Fruit fly (Drosophila melanogaster) whole organism, adult: ENCODE data around the gene simj.

Experiments used
- CG11617 ChIP-seq: fragments of 200-800 bp; sonication (Bioruptor generic); optimal IDR thresholded peaks from 2 replicates; lab custom pipeline; 2017; ENCODE audit warnings: mild to moderate bottlenecking, missing biosample characterization, missing genetic modification reagents, missing genetic modification characterization
- CG12768 ChIP-seq: fragments of 200-800 bp; sonication (Bioruptor generic); optimal IDR thresholded peaks from 2 replicates; lab custom pipeline; 2017; ENCODE audit warnings: missing biosample characterization, missing genetic modification characterization, mild to moderate bottlenecking, moderate library complexity, missing genetic modification reagents
- CG14711 ChIP-seq: fragments of 200-800 bp; sonication (Bioruptor generic); optimal IDR thresholded peaks from 2 replicates; lab custom pipeline; 2018; ENCODE audit warnings: missing biosample characterization, mild to moderate bottlenecking, missing genetic modification characterization, moderate library complexity
- CG1620 ChIP-seq: fragments of 200-800 bp; sonication (Bioruptor generic); optimal IDR thresholded peaks from 2 replicates; lab custom pipeline; 2016; ENCODE audit warnings: missing biosample characterization, missing genetic modification characterization
- CG33017 ChIP-seq: fragments of 200-800 bp; sonication (Bioruptor generic); optimal IDR thresholded peaks from 2 replicates; lab custom pipeline; 2018; ENCODE audit warnings: missing biosample characterization, mild to moderate bottlenecking, missing genetic modification characterization, moderate library complexity
- CG5204 ChIP-seq: fragments of 200-800 bp; sonication (Bioruptor generic); optimal IDR thresholded peaks from 2 replicates; lab custom pipeline; 2016; ENCODE audit warnings: missing biosample characterization, missing genetic modification characterization
- CG7045 ChIP-seq: fragments of 200-800 bp; sonication (Bioruptor generic); optimal IDR thresholded peaks from 2 replicates; lab custom pipeline; 2017; ENCODE audit warnings: missing biosample characterization, mild to moderate bottlenecking, missing genetic modification characterization
- CG7101 ChIP-seq: fragments of 200-800 bp; sonication (Bioruptor generic); optimal IDR thresholded peaks from 2 replicates; lab custom pipeline; 2018; ENCODE audit warnings: missing biosample characterization, mild to moderate bottlenecking, missing genetic modification characterization, moderate library complexity
- Clk ChIP-seq: fragments of 200-800 bp; sonication (Bioruptor generic); optimal IDR thresholded peaks from 2 replicates; lab custom pipeline; 2017; ENCODE audit warnings: missing biosample characterization, missing genetic modification characterization
- Crg-1 ChIP-seq: fragments of 200-800 bp; sonication (Bioruptor generic); optimal IDR thresholded peaks from 2 replicates; lab custom pipeline; 2016; ENCODE audit warnings: missing biosample characterization, missing genetic modification characterization
- Hr96 ChIP-seq: fragments of 200-800 bp; sonication (Bioruptor generic); optimal IDR thresholded peaks from 2 replicates; lab custom pipeline; 2016; ENCODE audit warnings: missing biosample characterization, missing genetic modification characterization
- Mnt ChIP-seq: fragments of 200-800 bp; sonication (Bioruptor generic); optimal IDR thresholded peaks from 2 replicates; lab custom pipeline; 2016; ENCODE audit warnings: missing biosample characterization, mild to moderate bottlenecking, missing genetic modification characterization
- bab1 ChIP-seq: fragments of 200-800 bp; sonication (Bioruptor generic); optimal IDR thresholded peaks from 3 replicates; lab custom pipeline; 2019; ENCODE audit warnings: missing biosample characterization, mild to moderate bottlenecking, missing genetic modification characterization, moderate library complexity
- cic ChIP-seq: fragments of 200-800 bp; sonication (Bioruptor generic); optimal IDR thresholded peaks from 2 replicates; lab custom pipeline; 2017; ENCODE audit warnings: missing biosample characterization, mild to moderate bottlenecking, missing genetic modification characterization, moderate library complexity
- cnc ChIP-seq, 2 experiments: fragments of >200 bp; optimal IDR thresholded peaks; 2 replicates each; lab custom pipeline; 2017
- kay ChIP-seq: fragments of 200-800 bp; sonication (Bioruptor generic); peaks from one replicate; lab custom pipeline; 2016; ENCODE audit warnings: missing biosample characterization, missing genetic modification characterization, borderline replicate concordance
- ovo ChIP-seq: fragments of 200-800 bp; sonication (Bioruptor generic); optimal IDR thresholded peaks from 2 replicates; lab custom pipeline; 2016; ENCODE audit warnings: missing biosample characterization, missing genetic modification characterization
- pad ChIP-seq: fragments of 200-800 bp; sonication (Bioruptor generic); optimal IDR thresholded peaks from 3 replicates; lab custom pipeline; 2017; ENCODE audit warnings: missing biosample characterization, missing genetic modification characterization, mild to moderate bottlenecking, moderate library complexity, missing genetic modification reagents
- tj ChIP-seq: fragments of 200-800 bp; sonication (Bioruptor generic); optimal IDR thresholded peaks from 3 replicates; lab custom pipeline; 2017; ENCODE audit warnings: missing biosample characterization, mild to moderate bottlenecking, missing genetic modification characterization, moderate library complexity
- toe ChIP-seq: fragments of 200-800 bp; sonication (Bioruptor generic); optimal IDR thresholded peaks from 2 replicates; lab custom pipeline; 2016; ENCODE audit warnings: missing biosample characterization, missing genetic modification characterization

simj gene

DNA sequence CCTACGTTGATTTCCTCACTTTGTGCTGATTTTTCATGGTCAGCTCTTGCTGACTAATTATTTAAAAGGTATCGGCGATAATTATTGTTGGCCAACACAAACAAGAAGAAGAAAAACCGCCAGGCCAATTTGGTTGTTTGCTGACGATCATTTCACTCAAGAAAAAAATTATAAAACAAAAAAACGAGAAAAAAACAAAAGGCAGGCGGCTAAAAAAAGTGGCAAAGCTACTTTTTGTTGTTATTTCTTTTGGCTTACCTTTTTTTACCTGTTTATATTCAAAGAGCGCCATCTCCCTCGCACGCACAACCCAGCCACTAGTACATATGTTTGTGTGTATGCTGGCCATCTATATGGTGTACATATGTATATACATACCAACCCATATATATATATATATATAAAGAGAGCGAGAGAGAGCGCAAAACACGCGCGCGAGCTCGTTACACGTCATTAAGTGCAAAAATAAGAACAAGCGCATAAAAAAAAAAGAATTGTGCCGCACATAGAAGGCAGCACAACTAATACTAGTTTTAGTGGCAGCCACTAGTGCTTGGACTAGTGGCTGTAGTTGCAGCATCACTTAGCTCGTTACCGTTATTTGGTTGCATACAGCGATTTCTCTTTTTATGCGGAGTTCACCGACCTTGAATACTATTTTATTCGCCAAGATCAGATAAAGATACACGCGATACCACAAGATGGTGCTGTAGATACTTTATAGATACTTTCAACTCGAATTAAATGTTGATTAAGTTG is 11.3 kb downstream of the simj start:
- peak; percentile 67 for TF ChIP-seq kay (GFP tag; lab: Kevin White, UChicago)
- TF ChIP-seq bab1 (GFP tag; lab: Kevin White, UChicago), result no peak
- no peak for TF ChIP-seq pad
- no peak for TF ChIP-seq CG12768 (GFP tag; lab: Kevin White, UChicago)
- TF ChIP-seq ovo (GFP tag; lab: Kevin White, UChicago), result no peak
- TF ChIP-seq tj (GFP tag; lab: Kevin White, UChicago), result peak; percentile 98
- no peak for TF ChIP-seq CG14711 (tag; lab: Kevin White, UChicago)
- no peak for TF ChIP-seq Crg-1 (GFP tag; lab: Kevin White, UChicago)
- no peak for TF ChIP-seq Mnt
- no peak for TF ChIP-seq CG5204
- TF ChIP-seq CG11617 (GFP tag; lab: Kevin White, UChicago), result peak; percentile 5
- no peak for TF ChIP-seq toe (GFP tag; lab: Kevin White, UChicago)
- TF ChIP-seq CG33017, result no peak
- no peak for TF ChIP-seq cic (GFP tag; lab: Kevin White, UChicago)
- no peak for TF ChIP-seq CG7101
- no peak for TF ChIP-seq Hr96
- TF ChIP-seq CG1620 (GFP tag; lab: Kevin White, UChicago), result no peak
- no peak for TF ChIP-seq CG7045 (GFP tag; lab: Kevin White, UChicago)

- no peak for TF ChIP-seq cic (GFP tag; lab: Kevin White, UChicago)
- no peak for TF ChIP-seq toe (GFP tag; lab: Kevin White, UChicago)
- no peak for TF ChIP-seq CG7045 (GFP tag; lab: Kevin White, UChicago)
- TF ChIP-seq CG11617 (GFP tag; lab: Kevin White, UChicago), result no peak
- no peak for TF ChIP-seq CG12768 (GFP tag; lab: Kevin White, UChicago)
- peak; percentile 20 for TF ChIP-seq kay (GFP tag; lab: Kevin White, UChicago)
- TF ChIP-seq CG14711 (tag; lab: Kevin White, UChicago), result no peak
- TF ChIP-seq Hr96, result no peak
These were observed 13.3 kb downstream of the simj start for dm6 chr3L:10677816-10678215.

- TF ChIP-seq pad (peak; percentile 83), tj (GFP tag; lab: Kevin White, UChicago) (peak; percentile 78), CG11617 (GFP tag; lab: Kevin White, UChicago) (peak; percentile 95), cnc (optimal IDR thresholded peaks at IDR 0.05; lab: Kevin White, UChicago) (no peak), bab1 (GFP tag; lab: Kevin White, UChicago) (peak; percentile 96), Hr96 (peak; percentile 89), toe (GFP tag; lab: Kevin White, UChicago) (peak; percentile 86), CG12768 (GFP tag; lab: Kevin White, UChicago) (peak; percentile 89), CG14711 (tag; lab: Kevin White, UChicago) (peak; percentile 82), CG7045 (GFP tag; lab: Kevin White, UChicago) (peak; percentile 96), CG33017 (peak; percentile 96), CG1620 (GFP tag; lab: Kevin White, UChicago) (peak; percentile 72), cic (GFP tag; lab: Kevin White, UChicago) (peak; percentile 48), CG5204 (peak; percentile 94), Mnt (peak; percentile 75), kay (GFP tag; lab: Kevin White, UChicago) (no peak), CG7101 (peak; percentile 95), ovo (GFP tag; lab: Kevin White, UChicago) (peak; percentile 78), Crg-1 (GFP tag; lab: Kevin White, UChicago) (peak; percentile 78), Clk (GFP tag; lab: Kevin White, UChicago) (peak; percentile 85)
These were observed 14.1 kb downstream of the simj start for dm6 chr3L:10678545-10679067.

DNA sequence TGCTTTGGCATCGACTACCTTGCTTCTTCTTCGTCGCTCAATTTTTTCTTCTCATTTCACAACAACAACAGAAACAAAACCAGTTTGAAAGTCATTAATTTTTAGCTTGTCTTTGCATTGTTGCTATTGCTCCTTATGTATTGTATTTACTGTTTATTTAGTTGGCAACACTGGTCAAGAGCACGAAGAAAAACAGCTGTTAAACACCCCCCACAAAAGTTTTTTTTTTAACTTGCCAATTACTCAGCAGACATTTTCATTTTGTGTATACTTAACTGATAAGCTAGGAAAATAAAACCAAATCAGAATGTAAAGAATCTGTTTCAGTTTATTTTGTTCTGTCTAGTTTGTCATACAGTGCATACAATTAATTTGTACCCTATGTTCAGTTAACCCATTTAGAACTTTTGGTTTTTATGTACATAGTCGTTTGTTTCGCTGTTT is 15.2 kb downstream of the simj start:
- TF ChIP-seq CG12768 (GFP tag; lab: Kevin White, UChicago), result no peak
- TF ChIP-seq kay (GFP tag; lab: Kevin White, UChicago), result no peak
- TF ChIP-seq CG7101, result peak; percentile 7
- TF ChIP-seq tj (GFP tag; lab: Kevin White, UChicago), result peak; percentile 11
- TF ChIP-seq CG14711 (tag; lab: Kevin White, UChicago), result peak; percentile 20

DNA sequence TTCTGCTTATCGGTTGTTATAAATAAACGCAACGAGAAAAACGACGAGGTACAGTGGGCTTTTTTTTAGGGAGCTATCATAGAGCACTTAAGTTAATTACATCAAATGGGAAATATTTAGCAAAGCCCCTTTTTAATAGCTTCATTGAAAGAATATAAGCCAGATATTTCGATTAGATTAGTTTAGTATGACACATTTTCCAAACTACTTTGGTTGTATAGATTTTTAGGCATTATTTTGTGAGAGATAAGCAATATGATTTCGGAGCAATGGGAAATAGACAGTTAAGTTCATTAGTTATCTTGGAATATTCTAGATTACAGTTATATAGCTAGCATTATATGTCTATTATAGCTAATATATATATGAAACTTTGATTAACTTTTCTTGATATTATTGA is 15.6 kb downstream of the simj start:
- TF ChIP-seq kay (GFP tag; lab: Kevin White, UChicago), result peak; percentile 93
- TF ChIP-seq Crg-1 (GFP tag; lab: Kevin White, UChicago), result no peak

dm6 chr3L:10680728-10681306 is 16.3 kb downstream of the simj start:
- TF ChIP-seq ovo (GFP tag; lab: Kevin White, UChicago), result no peak
- no peak for TF ChIP-seq CG33017
- TF ChIP-seq CG7101, result no peak
- peak; percentile 0 for TF ChIP-seq CG14711 (tag; lab: Kevin White, UChicago)
- peak; percentile 37 for TF ChIP-seq cic (GFP tag; lab: Kevin White, UChicago)
- peak; percentile 37 for TF ChIP-seq CG12768 (GFP tag; lab: Kevin White, UChicago)
- no peak for TF ChIP-seq Clk (GFP tag; lab: Kevin White, UChicago)
- no peak for TF ChIP-seq pad
- TF ChIP-seq Hr96, result no peak
- peak; percentile 3 for TF ChIP-seq kay (GFP tag; lab: Kevin White, UChicago)
- no peak for TF ChIP-seq Crg-1 (GFP tag; lab: Kevin White, UChicago)
- TF ChIP-seq CG7045 (GFP tag; lab: Kevin White, UChicago), result no peak
